Fruit fly (Drosophila melanogaster) S2 (cell line): ENCODE measurements around the gene HIP.

ENCODE experiments used
- CG8478 ChIP-seq: fragments of >200 bp; optimal IDR thresholded peaks from 2 replicates; lab custom pipeline; 2018
- CTCF ChIP-seq, 2 experiments: fragments of >200 bp; optimal IDR thresholded peaks; 2 replicates each; lab custom pipeline; 2018

- TF ChIP-seq CG8478 (lab: Kevin White, UChicago) (no peak), CTCF (optimal IDR thresholded peaks at IDR 0.05; lab: Kevin White, UChicago) (no peak)
Observed at dm6 chrX:3808467-3808866, 9.5 kb downstream of the HIP start.
